Fruit fly (Drosophila melanogaster): ENCODE measurements around the gene CtsL3.

The CtsL3 gene

dm6 chr3R:5998235-5998666, 28.8 kb downstream of the CtsL3 start (continued):
- TF ChIP-seq Scr (GFP tag; IDR thresholded peaks at IDR 0.05; ENCODE audit: partially characterized antibody) (no peak), CG18599 (GFP tag; optimal IDR thresholded peaks at IDR 0.05) (peak; percentile 64), Dbx (GFP tag; IDR thresholded peaks at IDR 0.05) (no peak), Spps (tag; optimal IDR thresholded peaks at IDR 0.05) (no peak), ttk (GFP tag; IDR thresholded peaks at IDR 0.05) (peak; percentile 21; the same call in 1 of the 2 replicates), CG7786 (GFP tag; optimal IDR thresholded peaks at IDR 0.05) (no peak), Adf1 (GFP tag; IDR thresholded peaks at IDR 0.05) (no peak), pros (GFP tag; optimal IDR thresholded peaks at IDR 0.05) (no peak), CG8478 (optimal IDR thresholded peaks at IDR 0.05) (no peak), CG9437 (GFP tag; optimal IDR thresholded peaks at IDR 0.05) (peak; percentile 66), CG2129 (GFP tag; IDR thresholded peaks at IDR 0.05; ENCODE audit: partially characterized antibody) (no peak), trem (tag; optimal IDR thresholded peaks at IDR 0.05) (no peak), oc (tag; optimal IDR thresholded peaks at IDR 0.05) (no peak), CG18619 (GFP tag; optimal IDR thresholded peaks at IDR 0.05) (peak; percentile 50), CG1603 (tag; optimal IDR thresholded peaks at IDR 0.05) (no peak), CG13287 (GFP tag; IDR thresholded peaks at IDR 0.05; ENCODE audit: partially characterized antibody) (no peak), CG18011 (GFP tag; optimal IDR thresholded peaks at IDR 0.05) (no peak), Blimp-1 (GFP tag; optimal IDR thresholded peaks at IDR 0.05) (peak; percentile 44), mirr (GFP tag; optimal IDR thresholded peaks at IDR 0.05) (no peak), CG3838 (GFP tag; optimal IDR thresholded peaks at IDR 0.05) (no peak), dan (GFP tag; IDR thresholded peaks at IDR 0.05) (no peak), slbo (GFP tag; IDR thresholded peaks at IDR 0.05) (peak; percentile 65), YL-1 (GFP tag; optimal IDR thresholded peaks at IDR 0.05) (no peak), CG6765 (GFP tag; optimal IDR thresholded peaks at IDR 0.05) (peak; percentile 19), bcd (GFP tag; optimal IDR thresholded peaks at IDR 0.05) (peak; percentile 46), nerfin-1 (tag; optimal IDR thresholded peaks at IDR 0.05) (peak; percentile 31), CG7745 (tag; optimal IDR thresholded peaks at IDR 0.05) (no peak), zf30C (GFP tag; optimal IDR thresholded peaks at IDR 0.05) (peak; percentile 7), Fer1 (GFP tag; optimal IDR thresholded peaks at IDR 0.05) (peak; percentile 49), CG1233 (GFP tag; optimal IDR thresholded peaks at IDR 0.05) (no peak), Xbp1 (GFP tag; optimal IDR thresholded peaks at IDR 0.05) (peak; percentile 29), CG15479 (GFP tag; optimal IDR thresholded peaks at IDR 0.05) (no peak), nom (GFP tag; optimal IDR thresholded peaks at IDR 0.05) (no peak), C15 (GFP tag; IDR thresholded peaks at IDR 0.05) (no peak), Dfd (GFP tag; optimal IDR thresholded peaks at IDR 0.05) (no peak), gem (tag; optimal IDR thresholded peaks at IDR 0.05) (peak; percentile 71), fd64A (GFP tag; optimal IDR thresholded peaks at IDR 0.05) (no peak), lmd (GFP tag; IDR thresholded peaks at IDR 0.05) (peak; percentile 51), wor (GFP tag; IDR thresholded peaks at IDR 0.05) (no peak), Mad (GFP tag; optimal IDR thresholded peaks at IDR 0.05) (peak; percentile 38), CG1832 (GFP tag; optimal IDR thresholded peaks at IDR 0.05) (no peak), tio (GFP tag; optimal IDR thresholded peaks at IDR 0.05) (peak; percentile 56), Xrp1 (GFP tag; IDR thresholded peaks at IDR 0.05) (peak; percentile 36; the same call in 1 of the 2 replicates), CG5953 (GFP tag; IDR thresholded peaks at IDR 0.05) (no peak), NfI (GFP tag; optimal IDR thresholded peaks at IDR 0.05) (peak; percentile 52), B-H2 (GFP tag; optimal IDR thresholded peaks at IDR 0.05) (no peak), Nf-YB (GFP tag; optimal IDR thresholded peaks at IDR 0.05) (peak; percentile 9), cas (GFP tag; IDR thresholded peaks at IDR 0.05) (no peak), Pdp1 (GFP tag; optimal IDR thresholded peaks at IDR 0.05) (peak; percentile 31 to 50), CG32532 (GFP tag; IDR thresholded peaks at IDR 0.05) (no peak), Neu2 (GFP tag; optimal IDR thresholded peaks at IDR 0.05; ENCODE audit: borderline replicate concordance) (no peak)

Measured in whole organism, embryonic.